Worm (Caenorhabditis elegans) whole organism, early embryonic: ENCODE measurements around the gene ZK666.1.

Experiments
- B0310.2 ChIP-seq: sonication (generic microtip); optimal IDR thresholded peaks from 2 replicates; lab custom pipeline; 2016; ENCODE audit warnings: mild to moderate bottlenecking, missing genetic modification characterization, missing compliant biosample characterization
- F13C5.2 ChIP-seq: sonication (generic microtip); optimal IDR thresholded peaks from 2 replicates; lab custom pipeline; 2017; ENCODE audit warnings: mild to moderate bottlenecking, missing genetic modification characterization, inconsistent platforms, missing compliant biosample characterization
- aly-1 ChIP-seq: sonication (generic microtip); optimal IDR thresholded peaks from 2 replicates; lab custom pipeline; 2016; ENCODE audit warnings: missing genetic modification characterization, missing compliant biosample characterization
- ama-1 ChIP-seq: fragments of 150-350 bp; optimal IDR thresholded peaks from 2 replicates; lab custom pipeline; 2014
- ceh-13 ChIP-seq: fragments of 200-800 bp; sonication (Bioruptor generic); optimal IDR thresholded peaks from 2 replicates; lab custom pipeline; 2018; ENCODE audit warnings: mild to moderate bottlenecking, missing genetic modification characterization, missing compliant biosample characterization
- ceh-36 ChIP-seq: sonication (generic microtip); optimal IDR thresholded peaks from 2 replicates; lab custom pipeline; 2016; ENCODE audit warnings: missing genetic modification characterization, inconsistent platforms, missing compliant biosample characterization
- ets-7 ChIP-seq: sonication (generic microtip); optimal IDR thresholded peaks from 2 replicates; lab custom pipeline; 2016; ENCODE audit warnings: missing genotype, missing genetic modification characterization, missing compliant biosample characterization
- flt-1 ChIP-seq: fragments of 200-800 bp; sonication (Bioruptor generic); IDR thresholded peaks from 2 replicates; pipeline ENCODE4 v1.3.6; 2022; ENCODE audit warnings: missing genetic modification characterization, missing compliant biosample characterization
- hmbx-1 ChIP-seq: sonication (generic microtip); optimal IDR thresholded peaks from 2 replicates; lab custom pipeline; 2016; ENCODE audit warnings: mild to moderate bottlenecking, missing genetic modification characterization, missing compliant biosample characterization
- hmg-4 ChIP-seq: fragments of 200-800 bp; sonication (Bioruptor generic); optimal IDR thresholded peaks from 2 replicates; lab custom pipeline; 2018; ENCODE audit warnings: mild to moderate bottlenecking, missing genetic modification characterization, missing compliant biosample characterization
- hnd-1 ChIP-seq: sonication (generic microtip); optimal IDR thresholded peaks from 2 replicates; lab custom pipeline; 2016; ENCODE audit warnings: missing genetic modification characterization, missing compliant biosample characterization
- pes-1 ChIP-seq: fragments of 200-800 bp; sonication (Bioruptor generic); IDR thresholded peaks from 2 replicates; pipeline ENCODE4 v1.3.6; 2022; ENCODE audit warnings: missing genetic modification reagents, missing genetic modification characterization, missing compliant biosample characterization
- scrt-1 ChIP-seq: fragments of 200-800 bp; sonication (Bioruptor generic); IDR thresholded peaks from 2 replicates; pipeline ENCODE4 v1.3.6; 2022; ENCODE audit warnings: missing genetic modification characterization, missing compliant biosample characterization
- sea-1 ChIP-seq: fragments of 200-800 bp; sonication (Bioruptor generic); conservative IDR thresholded peaks from 2 replicates; pipeline ENCODE4 v1.3.6; 2022; ENCODE audit warnings: missing genetic modification characterization, missing compliant biosample characterization
- tbx-11 ChIP-seq: fragments of 200-800 bp; sonication (Bioruptor generic); IDR thresholded peaks from 2 replicates; pipeline ENCODE4 v1.3.6; 2022; ENCODE audit warnings: missing genetic modification characterization, missing compliant biosample characterization
- tbx-37 ChIP-seq: fragments of 200-800 bp; sonication (Bioruptor generic); conservative IDR thresholded peaks from 2 replicates; pipeline ENCODE4 v1.3.6; 2022; ENCODE audit warnings: missing genetic modification reagents, missing genetic modification characterization, missing compliant biosample characterization
- tra-4 ChIP-seq: sonication (generic microtip); optimal IDR thresholded peaks from 2 replicates; lab custom pipeline; 2017; ENCODE audit warnings: missing genetic modification characterization, missing compliant biosample characterization

ZK666.1 gene

ce11 chrII:10476959-10477358, 5.8 kb upstream of the ZK666.1 start, which contains the start of gene ZK666.4:
ZK666.4 (plus strand) TSS chrII:10477259.
- TF ChIP-seq tra-4 (tag; lab: Kevin White, UChicago), result no peak
- no peak for TF ChIP-seq ceh-13
- no peak for TF ChIP-seq scrt-1 (GFP tag; lab: Robert Waterston, UW)
- no peak for TF ChIP-seq aly-1 (tag; lab: Kevin White, UChicago)
- no peak for TF ChIP-seq flt-1
- no peak for TF ChIP-seq hnd-1 (tag; lab: Kevin White, UChicago)
- TF ChIP-seq B0310.2 (tag; lab: Kevin White, UChicago), result no peak
- no peak for TF ChIP-seq ets-7 (tag; lab: Kevin White, UChicago)
- no peak for TF ChIP-seq sea-1
- TF ChIP-seq tbx-11 (GFP tag; lab: Robert Waterston, UW), result no peak
- no peak for TF ChIP-seq F13C5.2 (tag; lab: Kevin White, UChicago)
- no peak for TF ChIP-seq hmbx-1 (tag; lab: Kevin White, UChicago)
- TF ChIP-seq ceh-36 (tag; lab: Kevin White, UChicago), result no peak
- TF ChIP-seq ama-1 (lab: Kevin White, UChicago), result no peak
- no peak for TF ChIP-seq tbx-37 (GFP tag; lab: Robert Waterston, UW)

- TF ChIP-seq ets-7 (tag; lab: Kevin White, UChicago), result no peak
- TF ChIP-seq F13C5.2 (tag; lab: Kevin White, UChicago), result no peak
- no peak for TF ChIP-seq tra-4 (tag; lab: Kevin White, UChicago)
- TF ChIP-seq tbx-37 (GFP tag; lab: Robert Waterston, UW), result no peak
- no peak for TF ChIP-seq ceh-36 (tag; lab: Kevin White, UChicago)
- no peak for TF ChIP-seq hnd-1 (tag; lab: Kevin White, UChicago)
- TF ChIP-seq ceh-13, result no peak
- TF ChIP-seq B0310.2 (tag; lab: Kevin White, UChicago), result no peak
- TF ChIP-seq aly-1 (tag; lab: Kevin White, UChicago), result no peak
- no peak for TF ChIP-seq pes-1 (GFP tag; lab: Robert Waterston, UW)
- no peak for TF ChIP-seq scrt-1 (GFP tag; lab: Robert Waterston, UW)
Measured at ce11 chrII:10476039-10476438, 4.9 kb upstream of the ZK666.1 start, which contains the start of gene clec-58. clec-58 (minus strand) TSS chrII:10476139.

DNA sequence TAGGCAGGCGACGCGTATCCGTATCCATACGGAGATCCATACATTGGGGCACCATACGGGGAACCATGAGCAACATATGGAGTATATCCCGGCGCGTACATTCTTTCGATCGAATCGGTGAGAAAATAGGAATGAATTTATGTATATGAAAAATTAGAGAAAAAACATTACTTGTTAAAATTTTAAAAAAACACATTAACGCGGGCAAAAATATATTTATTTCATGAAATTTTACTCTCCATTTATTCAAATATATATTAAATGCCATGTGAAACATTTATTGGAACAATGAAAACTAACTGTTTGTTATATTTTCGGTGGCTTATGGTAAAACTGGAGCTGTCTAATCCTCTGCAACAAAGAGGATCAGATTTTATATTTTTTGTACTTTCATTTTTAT, 643 bp upstream of the ZK666.1 start, which contains the start of gene ZK666.2:
ZK666.2 (minus strand) TSS at position 101 of the 400 bp plus-strand sequence.
- TF ChIP-seq aly-1 (tag; lab: Kevin White, UChicago) (no peak), ets-7 (tag; lab: Kevin White, UChicago) (no peak), hmg-4 (GFP tag; lab: Kevin White, UChicago) (no peak), tra-4 (tag; lab: Kevin White, UChicago) (no peak), scrt-1 (GFP tag; lab: Robert Waterston, UW) (no peak), ama-1 (lab: Kevin White, UChicago) (no peak), pes-1 (GFP tag; lab: Robert Waterston, UW) (no peak), tbx-11 (GFP tag; lab: Robert Waterston, UW) (no peak), flt-1 (no peak), ceh-13 (no peak), ceh-36 (tag; lab: Kevin White, UChicago) (no peak), tbx-37 (GFP tag; lab: Robert Waterston, UW) (no peak), sea-1 (no peak), F13C5.2 (tag; lab: Kevin White, UChicago) (no peak), hnd-1 (tag; lab: Kevin White, UChicago) (no peak), B0310.2 (tag; lab: Kevin White, UChicago) (no peak), hmbx-1 (tag; lab: Kevin White, UChicago) (no peak)

DNA sequence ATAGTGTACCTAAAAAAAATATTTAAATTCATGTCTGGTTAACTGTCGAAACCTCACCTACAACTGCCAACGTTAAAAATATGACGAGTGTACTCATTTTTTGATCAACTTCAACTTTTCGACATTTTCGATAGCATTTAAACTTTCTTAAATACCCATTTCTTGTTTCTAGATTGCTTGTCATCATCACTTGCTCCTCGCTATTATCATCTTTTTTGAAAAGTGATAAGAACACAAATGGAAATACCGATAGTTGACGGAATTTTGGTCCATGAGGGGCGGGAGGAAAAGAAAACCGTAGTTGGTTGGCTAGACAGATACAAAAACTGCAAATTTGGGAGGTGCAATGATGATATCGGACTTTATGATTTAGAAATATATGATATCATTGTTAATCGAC, 988 bp downstream of the ZK666.1 start, which contains the start of gene clec-143:
clec-143 (minus strand) TSS at position 139 of the 400 bp plus-strand sequence.
- TF ChIP-seq tbx-11 (GFP tag; lab: Robert Waterston, UW) (no peak), ceh-13 (no peak), pes-1 (GFP tag; lab: Robert Waterston, UW) (no peak)

DNA sequence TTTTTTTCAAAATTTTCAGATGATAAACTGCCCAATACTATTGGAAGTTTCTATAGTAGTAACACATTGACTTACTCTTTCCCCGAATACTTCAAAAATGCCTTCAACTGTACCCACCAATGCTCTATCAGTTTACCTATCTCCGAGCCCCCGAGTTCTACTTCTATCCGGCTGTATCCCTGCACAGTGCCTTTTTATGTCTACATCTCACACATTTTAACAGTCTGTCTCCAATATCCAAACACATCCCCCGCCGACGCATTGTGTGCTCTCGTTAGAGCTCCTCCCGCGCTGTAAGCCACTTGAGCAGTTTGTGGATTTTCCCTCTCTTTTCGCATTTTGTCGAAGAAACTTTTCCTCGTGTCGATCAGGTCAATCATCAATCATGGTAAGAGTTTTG, 4.6 kb downstream of the ZK666.1 start, which contains the start of gene tnc-2:
tnc-2 (plus strand) TSS at position 301 of the 400 bp plus-strand sequence.
- no peak for TF ChIP-seq B0310.2 (tag; lab: Kevin White, UChicago)
- TF ChIP-seq hnd-1 (tag; lab: Kevin White, UChicago), result no peak
- no peak for TF ChIP-seq tbx-11 (GFP tag; lab: Robert Waterston, UW)
- no peak for TF ChIP-seq tbx-37 (GFP tag; lab: Robert Waterston, UW)
- no peak for TF ChIP-seq ceh-36 (tag; lab: Kevin White, UChicago)
- no peak for TF ChIP-seq ama-1 (lab: Kevin White, UChicago)
- TF ChIP-seq sea-1, result no peak
- no peak for TF ChIP-seq pes-1 (GFP tag; lab: Robert Waterston, UW)
- TF ChIP-seq hmbx-1 (tag; lab: Kevin White, UChicago), result no peak
- no peak for TF ChIP-seq flt-1
- TF ChIP-seq ets-7 (tag; lab: Kevin White, UChicago), result no peak

- no peak for TF ChIP-seq tbx-37 (GFP tag; lab: Robert Waterston, UW)
- no peak for TF ChIP-seq sea-1
- TF ChIP-seq hmg-4 (GFP tag; lab: Kevin White, UChicago), result no peak
- TF ChIP-seq tra-4 (tag; lab: Kevin White, UChicago), result no peak
- no peak for TF ChIP-seq ceh-13
- no peak for TF ChIP-seq pes-1 (GFP tag; lab: Robert Waterston, UW)
- TF ChIP-seq scrt-1 (GFP tag; lab: Robert Waterston, UW), result no peak
- no peak for TF ChIP-seq tbx-11 (GFP tag; lab: Robert Waterston, UW)
Measured at ce11 chrII:10464230-10464920, 6.8 kb downstream of the ZK666.1 start, which contains the start of the genes ZK673.6 and sdz-37. ZK673.6 (minus strand) TSS chrII:10464330. sdz-37 (plus strand) TSS chrII:10464870.

DNA sequence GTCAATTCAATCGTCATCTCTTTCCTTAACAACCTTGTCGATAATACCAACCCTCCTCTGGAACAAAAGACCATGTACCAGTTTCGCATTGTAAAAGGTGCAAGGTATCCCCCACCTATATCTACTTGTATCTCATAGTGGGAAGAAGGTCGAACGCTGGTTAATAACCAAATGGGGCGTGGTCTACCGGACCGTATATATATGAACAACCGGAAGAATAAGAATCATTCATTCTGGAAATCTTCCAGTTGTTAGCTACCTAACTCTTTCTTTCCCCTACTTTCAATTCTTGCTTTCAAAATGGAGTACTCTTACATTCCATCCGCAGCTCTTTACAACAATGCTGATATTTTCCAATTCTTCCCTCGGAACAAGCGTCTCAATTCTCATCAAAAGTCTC, 9.9 kb downstream of the ZK666.1 start, which contains the start of gene ZK673.5:
ZK673.5 (plus strand) TSS at position 301 of the 400 bp plus-strand sequence.
- no peak for TF ChIP-seq ceh-36 (tag; lab: Kevin White, UChicago)
- no peak for TF ChIP-seq aly-1 (tag; lab: Kevin White, UChicago)
- TF ChIP-seq hmbx-1 (tag; lab: Kevin White, UChicago), result no peak
- TF ChIP-seq scrt-1 (GFP tag; lab: Robert Waterston, UW), result no peak
- no peak for TF ChIP-seq ets-7 (tag; lab: Kevin White, UChicago)
- no peak for TF ChIP-seq pes-1 (GFP tag; lab: Robert Waterston, UW)
- TF ChIP-seq hmg-4 (GFP tag; lab: Kevin White, UChicago), result no peak
- no peak for TF ChIP-seq F13C5.2 (tag; lab: Kevin White, UChicago)
- no peak for TF ChIP-seq sea-1
- TF ChIP-seq tra-4 (tag; lab: Kevin White, UChicago), result no peak
- no peak for TF ChIP-seq ama-1 (lab: Kevin White, UChicago)
- TF ChIP-seq tbx-37 (GFP tag; lab: Robert Waterston, UW), result no peak
